Worm (Caenorhabditis elegans) whole organism, young adult: ENCODE data around the gene twk-34.

Experiments
- D2030.7 ChIP-seq: fragments of 200-800 bp; sonication (Bioruptor generic); IDR thresholded peaks from 2 replicates; pipeline ENCODE4 v1.3.6; 2022; ENCODE audit warnings: missing genetic modification reagents, missing genetic modification characterization, missing compliant biosample characterization
- F57C9.4 ChIP-seq: sonication (generic microtip); optimal IDR thresholded peaks from 2 replicates; lab custom pipeline; 2017; ENCODE audit warnings: mild to moderate bottlenecking, missing genetic modification characterization, missing compliant biosample characterization
- akir-1 ChIP-seq: fragments of 200-800 bp; sonication (Bioruptor generic); optimal IDR thresholded peaks from 2 replicates; lab custom pipeline; 2018; ENCODE audit warnings: mild to moderate bottlenecking, missing genetic modification characterization, moderate library complexity, missing compliant biosample characterization
- atf-7 ChIP-seq: sonication (generic microtip); optimal IDR thresholded peaks from 2 replicates; lab custom pipeline; 2017; ENCODE audit warnings: mild to moderate bottlenecking, missing genetic modification characterization, missing compliant biosample characterization
- attf-3 ChIP-seq: fragments of 200-800 bp; sonication (Bioruptor generic); conservative IDR thresholded peaks from 2 replicates; pipeline ENCODE4 v1.3.6; 2022; ENCODE audit warnings: missing genetic modification reagents, missing genetic modification characterization, missing compliant biosample characterization
- attf-5 ChIP-seq: fragments of 200-800 bp; sonication (Bioruptor generic); optimal IDR thresholded peaks from 2 replicates; lab custom pipeline; 2018; ENCODE audit warnings: mild to moderate bottlenecking, missing genetic modification characterization, missing compliant biosample characterization
- bed-1 ChIP-seq: fragments of 200-800 bp; sonication (Bioruptor generic); IDR thresholded peaks from 2 replicates; pipeline ENCODE4 v1.3.6; 2022; ENCODE audit warnings: missing genetic modification reagents, missing genetic modification characterization, missing compliant biosample characterization
- bed-2 ChIP-seq: fragments of 200-800 bp; sonication (Bioruptor generic); IDR thresholded peaks from 2 replicates; pipeline ENCODE4 v1.3.6; 2022; ENCODE audit warnings: missing genetic modification reagents, missing genetic modification characterization, missing compliant biosample characterization
- ccch-3 ChIP-seq: fragments of 200-800 bp; sonication (Bioruptor generic); optimal IDR thresholded peaks from 2 replicates; lab custom pipeline; 2018; ENCODE audit warnings: mild to moderate bottlenecking, missing genetic modification characterization, missing compliant biosample characterization
- cebp-1 ChIP-seq, 2 experiments: fragments of 200-800 bp in 1 of 2; sonication (Bioruptor generic) in 1 of 2; sonication (generic microtip) in 1 of 2; IDR thresholded peaks in 1 of 2; optimal IDR thresholded peaks in 1 of 2; 2 replicates each; pipeline versions ENCODE4 v1.3.6 to Lab custom; 2017 to 2022; ENCODE audit warnings: missing compliant biosample characterization in 2 of 2, missing genetic modification characterization in 2 of 2, mild to moderate bottlenecking in 1 of 2, missing genetic modification reagents in 1 of 2, moderate library complexity in 1 of 2
- ceh-100 ChIP-seq: fragments of 200-800 bp; sonication (Bioruptor generic); IDR thresholded peaks from 2 replicates; pipeline ENCODE4 v1.3.6; 2022; ENCODE audit warnings: missing genetic modification reagents, missing genetic modification characterization, missing compliant biosample characterization
- dox-1 ChIP-seq: fragments of 200-800 bp; sonication (Bioruptor generic); IDR thresholded peaks from 2 replicates; pipeline ENCODE4 v1.3.6; 2022; ENCODE audit warnings: missing genetic modification reagents, missing genetic modification characterization, missing compliant biosample characterization
- dpff-1 ChIP-seq: sonication (generic microtip); optimal IDR thresholded peaks from 2 replicates; lab custom pipeline; 2017; ENCODE audit warnings: mild to moderate bottlenecking, missing genetic modification characterization, missing compliant biosample characterization
- dpl-1 ChIP-seq: fragments of 150-350 bp; optimal IDR thresholded peaks from 2 replicates; lab custom pipeline; 2014; ENCODE audit warnings: missing biosample characterization, missing genetic modification reagents, missing genetic modification characterization
- efl-1 ChIP-seq: fragments of 150-350 bp; optimal IDR thresholded peaks from 2 replicates; lab custom pipeline; 2014; ENCODE audit warnings: missing biosample characterization, missing genetic modification reagents, missing genetic modification characterization
- ets-4 ChIP-seq: fragments of 200-800 bp; sonication (Bioruptor generic); optimal IDR thresholded peaks from 2 replicates; lab custom pipeline; 2018; ENCODE audit warnings: mild to moderate bottlenecking, missing genetic modification characterization, missing compliant biosample characterization
- hmg-1.2 ChIP-seq: fragments of 200-800 bp; sonication (Bioruptor generic); IDR thresholded peaks from 2 replicates; pipeline ENCODE4 v1.3.6; 2022; ENCODE audit warnings: missing genetic modification reagents, missing genetic modification characterization, missing compliant biosample characterization
- hmg-20 ChIP-seq: fragments of 200-800 bp; sonication (Bioruptor generic); IDR thresholded peaks from 2 replicates; pipeline ENCODE4 v1.3.6; 2022; ENCODE audit warnings: missing genetic modification reagents, missing genetic modification characterization, missing compliant biosample characterization
- let-607 ChIP-seq, 2 experiments: fragments of 200-800 bp in 1 of 2; sonication (Bioruptor generic) in 1 of 2; sonication (generic microtip) in 1 of 2; optimal IDR thresholded peaks; 2 replicates each; lab custom pipeline; 2016 to 2018; ENCODE audit warnings: mild to moderate bottlenecking in 2 of 2, missing compliant biosample characterization in 2 of 2, missing genetic modification characterization in 2 of 2, moderate library complexity in 2 of 2, missing genotype in 1 of 2
- lin-26 ChIP-seq: fragments of 200-800 bp; sonication (Bioruptor generic); IDR thresholded peaks from 2 replicates; pipeline ENCODE4 v1.3.6; 2022; ENCODE audit warnings: missing genetic modification reagents, missing genetic modification characterization, missing compliant biosample characterization
- lir-1 ChIP-seq: fragments of 200-800 bp; sonication (Bioruptor generic); conservative IDR thresholded peaks from 2 replicates; pipeline ENCODE4 v1.3.6; 2022; ENCODE audit warnings: missing genetic modification reagents, missing genetic modification characterization, missing compliant biosample characterization
- lsy-27 ChIP-seq: sonication (generic microtip); optimal IDR thresholded peaks from 2 replicates; lab custom pipeline; 2017; ENCODE audit warnings: missing genetic modification characterization, mild to moderate bottlenecking, missing compliant biosample characterization, antibody characterized with exemption, missing genotype, borderline replicate concordance; ENCODE audit not compliant: insufficient read depth
- madf-10 ChIP-seq: sonication (generic microtip); optimal IDR thresholded peaks from 2 replicates; lab custom pipeline; 2016; ENCODE audit warnings: mild to moderate bottlenecking, missing genetic modification characterization, missing compliant biosample characterization
- madf-3 ChIP-seq: fragments of 200-800 bp; sonication (Bioruptor generic); IDR thresholded peaks from 2 replicates; pipeline ENCODE4 v1.3.6; 2022; ENCODE audit warnings: missing genetic modification reagents, missing genetic modification characterization, missing compliant biosample characterization
- nfyb-1 ChIP-seq: fragments of 200-800 bp; sonication (Bioruptor generic); IDR thresholded peaks from 2 replicates; pipeline ENCODE4 v1.3.6; 2022; ENCODE audit warnings: missing genetic modification reagents, missing genetic modification characterization, missing compliant biosample characterization
- nhr-80 ChIP-seq: sonication (generic microtip); optimal IDR thresholded peaks from 2 replicates; lab custom pipeline; 2016; ENCODE audit warnings: missing genetic modification characterization, missing compliant biosample characterization
- nhr-90 ChIP-seq: sonication (generic microtip); optimal IDR thresholded peaks from 2 replicates; lab custom pipeline; 2016; ENCODE audit warnings: missing genotype, mild to moderate bottlenecking, missing genetic modification characterization, missing compliant biosample characterization
- pha-4 ChIP-seq: fragments of 150-350 bp; sonication (generic microtip); optimal IDR thresholded peaks from 2 replicates; lab custom pipeline; 2014; ENCODE audit warnings: missing biosample characterization, missing genetic modification reagents, missing genetic modification characterization
- sdz-38 ChIP-seq: sonication (generic microtip); optimal IDR thresholded peaks from 2 replicates; lab custom pipeline; 2016; ENCODE audit warnings: missing genotype, missing genetic modification characterization, missing compliant biosample characterization
- snpc-4 ChIP-seq, 5 experiments: fragments of 150-350 bp in 1 of 5; sonication (generic microtip) in 4 of 5; optimal IDR thresholded peaks; 2 replicates each; lab custom pipeline; 2014 to 2018; ENCODE audit warnings: missing genetic modification characterization in 5 of 5, missing biosample characterization in 3 of 5, antibody characterized with exemption in 2 of 5, mild to moderate bottlenecking in 2 of 5, missing compliant biosample characterization in 2 of 5, missing genotype in 2 of 5, moderate library complexity in 2 of 5, missing genetic modification reagents in 1 of 5
- tbp1 ChIP-seq: fragments of 200-800 bp; sonication (Bioruptor generic); optimal IDR thresholded peaks from 2 replicates; lab custom pipeline; 2018; ENCODE audit warnings: mild to moderate bottlenecking, missing genetic modification characterization, missing compliant biosample characterization
- unc-130 ChIP-seq: sonication (generic microtip); optimal IDR thresholded peaks from 2 replicates; lab custom pipeline; 2016; ENCODE audit warnings: missing genetic modification reagents, missing genetic modification characterization, missing compliant biosample characterization
- unc-62 ChIP-seq: fragments of 150-350 bp; optimal IDR thresholded peaks from 2 replicates; lab custom pipeline; 2014; ENCODE audit warnings: missing biosample characterization, missing genetic modification reagents, missing genetic modification characterization
- zim-3 ChIP-seq: sonication (generic microtip); optimal IDR thresholded peaks from 2 replicates; lab custom pipeline; 2017; ENCODE audit warnings: mild to moderate bottlenecking, missing genetic modification characterization, moderate library complexity, missing compliant biosample characterization
- ztf-18 ChIP-seq: sonication (generic microtip); optimal IDR thresholded peaks from 2 replicates; lab custom pipeline; 2016; ENCODE audit warnings: missing genotype, mild to moderate bottlenecking, missing genetic modification characterization, missing compliant biosample characterization
- ztf-22 ChIP-seq: fragments of 200-800 bp; sonication (Bioruptor generic); optimal IDR thresholded peaks from 2 replicates; lab custom pipeline; 2018; ENCODE audit warnings: mild to moderate bottlenecking, missing genetic modification characterization, moderate library complexity, missing compliant biosample characterization

The twk-34 gene

DNA sequence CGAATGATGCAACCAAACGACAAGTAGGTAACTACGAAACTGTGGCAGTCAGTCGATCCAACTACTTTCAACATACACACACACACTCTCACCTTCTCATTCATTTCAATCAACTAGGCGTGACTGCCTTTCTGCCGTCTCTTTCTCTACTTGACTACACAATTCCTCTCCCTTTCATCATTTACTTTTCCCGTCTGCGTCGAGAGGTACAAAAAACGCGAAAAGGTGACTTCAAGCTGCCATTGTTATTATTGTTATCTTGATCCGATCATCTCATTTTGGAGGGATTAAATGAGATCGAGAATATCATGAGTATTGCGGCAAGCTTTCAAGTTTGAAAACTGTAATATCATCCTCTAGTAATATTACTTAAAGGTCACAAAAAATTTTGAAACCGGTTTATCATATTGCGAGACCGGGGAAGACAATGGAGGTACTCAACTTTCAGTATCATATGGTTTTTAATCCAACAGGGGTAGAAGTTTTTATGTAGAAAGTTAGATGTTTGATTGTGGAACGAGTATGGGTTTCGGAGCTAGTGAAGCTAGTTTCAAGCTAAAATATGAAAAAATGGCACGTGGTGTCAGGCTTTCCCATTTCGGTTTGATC is 40.6 kb upstream of the twk-34 start:
- TF ChIP-seq madf-3 (GFP tag; lab: Robert Waterston, UW) (no peak), nhr-80 (tag; lab: Kevin White, UChicago) (peak; percentile 45), lsy-27 (tag; lab: Kevin White, UChicago) (no peak), ztf-18 (tag; lab: Kevin White, UChicago) (no peak), ets-4 (GFP tag; lab: Kevin White, UChicago) (no peak), ceh-100 (GFP tag; lab: Robert Waterston, UW) (no peak), sdz-38 (tag; lab: Kevin White, UChicago) (no peak), akir-1 (GFP tag; lab: Kevin White, UChicago) (no peak), nhr-90 (tag; lab: Kevin White, UChicago) (no peak), D2030.7 (GFP tag; lab: Robert Waterston, UW) (no peak), attf-5 (GFP tag; lab: Kevin White, UChicago) (peak; percentile 33), dox-1 (0 out of 2 replicates have a peak, but pooled peaks have one; percentile 26), madf-10 (no peak), lin-26 (GFP tag; lab: Robert Waterston, UW) (no peak), snpc-4 (GFP tag; optimal IDR thresholded peaks at IDR 0.05; lab: Kevin White, UChicago) (no peak), snpc-4 (tag; optimal IDR thresholded peaks at IDR 0.05; lab: Kevin White, UChicago) (no peak), ccch-3 (GFP tag; lab: Kevin White, UChicago) (no peak), cebp-1 (GFP tag; IDR thresholded peaks at IDR 0.05; lab: Robert Waterston, UW) (no peak), cebp-1 (tag; optimal IDR thresholded peaks at IDR 0.05; lab: Kevin White, UChicago) (peak; percentile 70), dpl-1 (GFP tag; lab: Kevin White, UChicago) (no peak), dpff-1 (tag; lab: Kevin White, UChicago) (no peak), bed-1 (GFP tag; lab: Robert Waterston, UW) (no peak), hmg-1.2 (GFP tag; lab: Robert Waterston, UW) (peak; percentile 40; the same call in 1 of the 2 replicates), bed-2 (GFP tag; lab: Robert Waterston, UW) (no peak), unc-130 (GFP tag; lab: Kevin White, UChicago) (no peak), efl-1 (no peak)

DNA sequence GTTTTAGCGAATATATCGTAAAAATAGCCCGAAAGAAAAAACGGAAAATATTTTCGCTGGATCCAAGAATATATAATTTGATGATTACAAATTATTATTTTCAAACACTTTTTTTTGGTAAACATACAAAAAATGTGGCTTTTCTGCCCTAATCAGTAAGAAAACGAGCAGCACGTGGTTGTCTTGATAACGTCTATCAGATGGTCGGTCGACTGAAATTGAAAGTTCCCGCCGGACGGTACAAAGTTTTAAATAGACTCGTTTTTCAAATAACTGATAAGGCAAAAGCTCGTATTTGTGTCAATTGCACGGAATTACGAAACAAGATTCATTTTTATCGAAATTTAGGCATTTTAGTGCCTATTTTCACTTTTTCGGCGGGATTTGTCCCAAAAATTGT is 38.0 kb upstream of the twk-34 start:
- TF ChIP-seq zim-3 (tag; lab: Kevin White, UChicago), result no peak
- peak; percentile 25 for TF ChIP-seq tbp1
- TF ChIP-seq lir-1, result 0 out of 2 replicates have a peak, but pooled peaks have one; percentile 11
- TF ChIP-seq dox-1, result 0 out of 2 replicates have a peak, but pooled peaks have one; percentile 49
- no peak for TF ChIP-seq hmg-20 (GFP tag; lab: Robert Waterston, UW)
- TF ChIP-seq ztf-22 (GFP tag; lab: Kevin White, UChicago), result peak; percentile 46
- 0 out of 2 replicates have a peak, but pooled peaks have one; percentile 11 for TF ChIP-seq nfyb-1 (GFP tag; lab: Robert Waterston, UW)
- peak; percentile 47; the same call in 1 of the 2 replicates for TF ChIP-seq cebp-1 (GFP tag; IDR thresholded peaks at IDR 0.05; lab: Robert Waterston, UW)
- TF ChIP-seq cebp-1 (tag; optimal IDR thresholded peaks at IDR 0.05; lab: Kevin White, UChicago), result no peak
- no peak for TF ChIP-seq attf-3 (GFP tag; lab: Robert Waterston, UW)
- peak; percentile 96 for TF ChIP-seq nhr-80 (tag; lab: Kevin White, UChicago)
- TF ChIP-seq unc-62, result peak; percentile 20
- peak; percentile 64 for TF ChIP-seq atf-7 (tag; lab: Kevin White, UChicago)
- no peak for TF ChIP-seq F57C9.4 (tag; lab: Kevin White, UChicago)
- TF ChIP-seq let-607 (tag; optimal IDR thresholded peaks at IDR 0.05; lab: Kevin White, UChicago), result peak in 1 of 2 experiments; percentile 63
- peak; percentile 72 for TF ChIP-seq pha-4 (tag; lab: Kevin White, UChicago)
